Worm (Caenorhabditis elegans) whole organism, midembryonic: ENCODE results near the gene F59A1.11.

Experiments
- T22C8.4 ChIP-seq: fragments of 200-800 bp; sonication (Bioruptor generic); IDR thresholded peaks from 2 replicates; pipeline ENCODE4 v1.3.6; 2022; ENCODE audit warnings: missing genetic modification characterization, missing compliant biosample characterization
- cog-1 ChIP-seq: sonication (generic microtip); optimal IDR thresholded peaks from 2 replicates; lab custom pipeline; 2016; ENCODE audit warnings: missing genetic modification characterization, missing compliant biosample characterization
- flt-1 ChIP-seq: fragments of 200-800 bp; sonication (Bioruptor generic); IDR thresholded peaks from 2 replicates; pipeline ENCODE4 v1.3.6; 2022; ENCODE audit warnings: missing genetic modification characterization, missing compliant biosample characterization
- ref-1 ChIP-seq: fragments of 200-800 bp; sonication (Bioruptor generic); conservative IDR thresholded peaks from 2 replicates; pipeline ENCODE4 v1.3.6; 2022; ENCODE audit warnings: missing genetic modification reagents, missing genetic modification characterization, missing compliant biosample characterization
- tab-1 ChIP-seq: fragments of 200-800 bp; sonication (Bioruptor generic); IDR thresholded peaks from 2 replicates; pipeline ENCODE4 v1.3.6; 2022; ENCODE audit warnings: missing genetic modification characterization, missing compliant biosample characterization
- ztf-23 ChIP-seq: fragments of 200-800 bp; sonication (Bioruptor generic); IDR thresholded peaks from 2 replicates; pipeline ENCODE4 v1.3.6; 2022; ENCODE audit warnings: missing genetic modification reagents, missing genetic modification characterization, missing compliant biosample characterization
- ztf-29 ChIP-seq: fragments of 200-800 bp; sonication (Bioruptor generic); IDR thresholded peaks from 2 replicates; pipeline ENCODE4 v1.3.6; 2022; ENCODE audit warnings: missing genetic modification reagents, missing genetic modification characterization, missing compliant biosample characterization

- TF ChIP-seq ztf-23 (GFP tag; lab: Robert Waterston, UW) (no peak), ztf-29 (GFP tag; lab: Robert Waterston, UW) (no peak), flt-1 (GFP tag; lab: Robert Waterston, UW) (no peak), ref-1 (GFP tag; lab: Robert Waterston, UW) (no peak), cog-1 (tag; lab: Kevin White, UChicago) (no peak), tab-1 (GFP tag; lab: Robert Waterston, UW) (no peak), T22C8.4 (no peak)
Observed at ce11 chrV:17660003-17660402, 5.8 kb downstream of the F59A1.11 start, which contains the start of gene dgat-2.
